Worm (Caenorhabditis elegans) whole organism, young adult: Measurements from ENCODE around the gene C34E11.4.

Experiments used
- B0019.2 ChIP-seq: fragments of 200-800 bp; sonication (Bioruptor generic); conservative IDR thresholded peaks from 2 replicates; pipeline ENCODE4 v1.3.6; 2022; ENCODE audit warnings: missing genetic modification reagents, missing genetic modification characterization, missing compliant biosample characterization
- F10E7.11 ChIP-seq: sonication (generic microtip); optimal IDR thresholded peaks from 2 replicates; lab custom pipeline; 2017; ENCODE audit warnings: mild to moderate bottlenecking, missing genetic modification characterization, moderate library complexity, missing compliant biosample characterization
- F23B12.7 ChIP-seq: sonication (generic microtip); optimal IDR thresholded peaks from 2 replicates; lab custom pipeline; 2017; ENCODE audit warnings: missing genetic modification characterization, mild to moderate bottlenecking, missing compliant biosample characterization, antibody characterized with exemption, moderate library complexity; ENCODE audit not compliant: insufficient read depth
- Y53F4B.3 ChIP-seq: fragments of 200-800 bp; sonication (Bioruptor generic); IDR thresholded peaks from 2 replicates; pipeline ENCODE4 v1.3.6; 2022; ENCODE audit warnings: missing genetic modification reagents, missing genetic modification characterization, missing compliant biosample characterization
- Y53G8AR.9 ChIP-seq: fragments of 200-800 bp; sonication (Bioruptor generic); conservative IDR thresholded peaks from 2 replicates; pipeline ENCODE4 v1.3.6; 2022; ENCODE audit warnings: missing genetic modification reagents, missing genetic modification characterization, missing compliant biosample characterization
- Y79H2A.3 ChIP-seq: fragments of 200-800 bp; sonication (Bioruptor generic); conservative IDR thresholded peaks from 2 replicates; pipeline ENCODE4 v1.3.6; 2022; ENCODE audit warnings: missing genetic modification reagents, missing genetic modification characterization, missing compliant biosample characterization
- ama-1 ChIP-seq, 3 experiments: fragments of 150-350 bp in 1 of 3; sonication (generic microtip) in 2 of 3; optimal IDR thresholded peaks; 2 replicates each; lab custom pipeline; 2014 to 2018; ENCODE audit warnings: missing biosample characterization in 2 of 3, missing genetic modification characterization in 2 of 3, missing genetic modification reagents in 2 of 3
- aptf-2 ChIP-seq: fragments of 200-800 bp; sonication (Bioruptor generic); conservative IDR thresholded peaks from 2 replicates; pipeline ENCODE4 v1.3.6; 2022; ENCODE audit warnings: missing genetic modification reagents, missing genetic modification characterization, missing compliant biosample characterization
- attf-3 ChIP-seq: fragments of 200-800 bp; sonication (Bioruptor generic); conservative IDR thresholded peaks from 2 replicates; pipeline ENCODE4 v1.3.6; 2022; ENCODE audit warnings: missing genetic modification reagents, missing genetic modification characterization, missing compliant biosample characterization
- attf-5 ChIP-seq: fragments of 200-800 bp; sonication (Bioruptor generic); optimal IDR thresholded peaks from 2 replicates; lab custom pipeline; 2018; ENCODE audit warnings: mild to moderate bottlenecking, missing genetic modification characterization, missing compliant biosample characterization
- attf-6 ChIP-seq: fragments of 200-800 bp; sonication (Bioruptor generic); IDR thresholded peaks from 2 replicates; pipeline ENCODE4 v1.3.6; 2022; ENCODE audit warnings: missing genetic modification reagents, missing genetic modification characterization, missing compliant biosample characterization
- ccch-3 ChIP-seq: fragments of 200-800 bp; sonication (Bioruptor generic); optimal IDR thresholded peaks from 2 replicates; lab custom pipeline; 2018; ENCODE audit warnings: mild to moderate bottlenecking, missing genetic modification characterization, missing compliant biosample characterization
- ceh-91 ChIP-seq: fragments of 200-800 bp; sonication (Bioruptor generic); IDR thresholded peaks from 2 replicates; pipeline ENCODE4 v1.3.6; 2022; ENCODE audit warnings: missing genetic modification reagents, missing genetic modification characterization, missing compliant biosample characterization
- dpl-1 ChIP-seq: fragments of 150-350 bp; optimal IDR thresholded peaks from 2 replicates; lab custom pipeline; 2014; ENCODE audit warnings: missing biosample characterization, missing genetic modification reagents, missing genetic modification characterization
- efl-1 ChIP-seq: fragments of 150-350 bp; optimal IDR thresholded peaks from 2 replicates; lab custom pipeline; 2014; ENCODE audit warnings: missing biosample characterization, missing genetic modification reagents, missing genetic modification characterization
- egl-18 ChIP-seq: fragments of 200-800 bp; sonication (Bioruptor generic); IDR thresholded peaks from 2 replicates; pipeline ENCODE4 v1.3.6; 2022; ENCODE audit warnings: missing genetic modification reagents, missing genetic modification characterization, missing compliant biosample characterization
- egl-44 ChIP-seq: fragments of 200-800 bp; sonication (Bioruptor generic); IDR thresholded peaks from 2 replicates; pipeline ENCODE4 v1.3.6; 2022; ENCODE audit warnings: missing genetic modification reagents, missing genetic modification characterization, missing compliant biosample characterization
- him-1 ChIP-seq: sonication (generic microtip); optimal IDR thresholded peaks from 2 replicates; lab custom pipeline; 2016; ENCODE audit warnings: missing genotype, missing genetic modification reagents, missing genetic modification characterization, missing compliant biosample characterization
- lag-1 ChIP-seq: fragments of 200-800 bp; sonication (Bioruptor generic); IDR thresholded peaks from 2 replicates; pipeline ENCODE4 v1.3.6; 2022; ENCODE audit warnings: missing genetic modification reagents, missing genetic modification characterization, missing compliant biosample characterization
- lir-1 ChIP-seq: fragments of 200-800 bp; sonication (Bioruptor generic); conservative IDR thresholded peaks from 2 replicates; pipeline ENCODE4 v1.3.6; 2022; ENCODE audit warnings: missing genetic modification reagents, missing genetic modification characterization, missing compliant biosample characterization
- lsl-1 ChIP-seq: fragments of 200-800 bp; sonication (Bioruptor generic); optimal IDR thresholded peaks from 2 replicates; lab custom pipeline; 2018; ENCODE audit warnings: mild to moderate bottlenecking, missing genetic modification characterization, moderate library complexity, missing compliant biosample characterization
- madf-10 ChIP-seq: sonication (generic microtip); optimal IDR thresholded peaks from 2 replicates; lab custom pipeline; 2016; ENCODE audit warnings: mild to moderate bottlenecking, missing genetic modification characterization, missing compliant biosample characterization
- madf-3 ChIP-seq: fragments of 200-800 bp; sonication (Bioruptor generic); IDR thresholded peaks from 2 replicates; pipeline ENCODE4 v1.3.6; 2022; ENCODE audit warnings: missing genetic modification reagents, missing genetic modification characterization, missing compliant biosample characterization
- nfya-1 ChIP-seq: sonication (generic microtip); optimal IDR thresholded peaks from 2 replicates; lab custom pipeline; 2017; ENCODE audit warnings: antibody characterized with exemption, missing compliant biosample characterization, missing genetic modification characterization, borderline replicate concordance; ENCODE audit not compliant: insufficient read depth
- nhr-120 ChIP-seq: fragments of 200-800 bp; sonication (Bioruptor generic); IDR thresholded peaks from 2 replicates; pipeline ENCODE4 v1.3.6; 2022; ENCODE audit warnings: missing genetic modification characterization, missing compliant biosample characterization
- nhr-27 ChIP-seq: fragments of 200-800 bp; sonication (Bioruptor generic); optimal IDR thresholded peaks from 2 replicates; lab custom pipeline; 2018; ENCODE audit warnings: mild to moderate bottlenecking, missing genetic modification characterization, moderate library complexity, missing compliant biosample characterization
- rec-8 ChIP-seq, 2 experiments: sonication (generic microtip); optimal IDR thresholded peaks; 2 replicates each; lab custom pipeline; 2016; ENCODE audit warnings: mild to moderate bottlenecking in 2 of 2, missing genetic modification characterization in 2 of 2, missing genetic modification reagents in 2 of 2, missing genotype in 2 of 2, missing biosample characterization in 1 of 2, missing compliant biosample characterization in 1 of 2, moderate library complexity in 1 of 2
- snpc-4 ChIP-seq, 5 experiments: fragments of 150-350 bp in 1 of 5; sonication (generic microtip) in 4 of 5; optimal IDR thresholded peaks; 2 replicates each; lab custom pipeline; 2014 to 2018; ENCODE audit warnings: missing genetic modification characterization in 5 of 5, missing biosample characterization in 3 of 5, antibody characterized with exemption in 2 of 5, mild to moderate bottlenecking in 2 of 5, missing compliant biosample characterization in 2 of 5, missing genotype in 2 of 5, moderate library complexity in 2 of 5, missing genetic modification reagents in 1 of 5
- zim-3 ChIP-seq: sonication (generic microtip); optimal IDR thresholded peaks from 2 replicates; lab custom pipeline; 2017; ENCODE audit warnings: mild to moderate bottlenecking, missing genetic modification characterization, moderate library complexity, missing compliant biosample characterization
- ztf-18 ChIP-seq: sonication (generic microtip); optimal IDR thresholded peaks from 2 replicates; lab custom pipeline; 2016; ENCODE audit warnings: missing genotype, mild to moderate bottlenecking, missing genetic modification characterization, missing compliant biosample characterization
- ztf-6 ChIP-seq: fragments of 200-800 bp; sonication (Bioruptor generic); IDR thresholded peaks from 2 replicates; pipeline ENCODE4 v1.3.6; 2022; ENCODE audit warnings: missing genetic modification reagents, missing genetic modification characterization, missing compliant biosample characterization

Gene C34E11.4

ce11 chrX:11823704-11824103, 19.7 kb downstream of the C34E11.4 start, which contains the start of gene tag-241:
TSS of gene tag-241 (plus strand) at chrX:11824004.
- TF ChIP-seq zim-3 (no peak), Y53G8AR.9 (GFP tag; lab: Robert Waterston, UW) (no peak), madf-10 (tag; lab: Kevin White, UChicago) (no peak), F23B12.7 (tag; lab: Kevin White, UChicago) (no peak)

DNA sequence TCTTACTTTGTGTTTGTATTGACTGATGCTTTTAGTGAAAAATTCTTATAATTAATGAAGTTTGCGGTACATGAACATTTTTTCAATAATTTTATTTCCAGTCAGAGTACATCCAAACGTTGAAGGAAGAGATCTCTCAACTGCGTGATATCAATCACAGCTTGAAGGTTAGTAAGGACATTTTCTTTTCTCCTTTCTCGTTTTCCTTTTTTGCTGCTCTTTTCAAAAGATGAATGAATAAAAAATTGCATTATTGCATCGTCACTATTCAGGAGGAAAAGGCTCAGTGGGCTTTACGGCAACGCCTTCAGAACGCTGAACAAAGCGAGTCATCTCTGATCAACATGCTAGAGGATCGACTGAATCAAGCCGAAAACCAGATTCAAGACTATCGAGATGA, 22.9 kb downstream of the C34E11.4 start:
- TF ChIP-seq ama-1 (optimal IDR thresholded peaks at IDR 0.05; lab: Kevin White, UChicago) (no peak), ama-1 (GFP tag; optimal IDR thresholded peaks at IDR 0.05; lab: Kevin White, UChicago) (no peak), ceh-91 (GFP tag; lab: Robert Waterston, UW) (no peak), egl-44 (GFP tag; lab: Robert Waterston, UW) (no peak), B0019.2 (no peak)

DNA sequence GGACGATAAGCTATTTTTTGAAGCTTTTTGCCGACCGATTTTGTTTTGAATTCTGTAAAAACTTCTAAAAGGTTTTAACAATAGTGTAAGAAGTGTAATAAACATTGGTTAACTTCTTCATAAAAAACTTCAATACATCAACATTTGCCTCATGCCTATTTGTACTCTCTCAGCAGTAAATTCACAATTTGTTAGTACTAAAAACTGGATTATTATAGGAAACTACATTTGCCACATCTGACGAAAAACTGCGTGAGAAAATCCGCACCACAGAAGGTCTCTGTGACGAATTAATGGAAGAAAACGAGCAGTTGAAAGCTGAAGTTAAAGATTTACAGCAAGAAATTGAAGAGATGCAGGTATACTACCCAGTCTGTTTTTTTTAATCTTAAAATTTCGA, 23.5 kb downstream of the C34E11.4 start:
- TF ChIP-seq lsl-1 (no peak), dpl-1 (GFP tag; lab: Kevin White, UChicago) (no peak), snpc-4 (GFP tag; optimal IDR thresholded peaks at IDR 0.05; lab: Kevin White, UChicago) (no peak), snpc-4 (tag; optimal IDR thresholded peaks at IDR 0.05; lab: Kevin White, UChicago) (no peak), rec-8 (tag; optimal IDR thresholded peaks at IDR 0.05; lab: Kevin White, UChicago) (no peak), nfya-1 (no peak), F23B12.7 (tag; lab: Kevin White, UChicago) (no peak), him-1 (tag; lab: Kevin White, UChicago) (no peak), ztf-6 (GFP tag; lab: Robert Waterston, UW) (no peak), efl-1 (GFP tag; lab: Kevin White, UChicago) (no peak), ztf-18 (tag; lab: Kevin White, UChicago) (no peak)

- TF ChIP-seq Y53F4B.3 (no peak), aptf-2 (GFP tag; lab: Robert Waterston, UW) (no peak), nhr-27 (tag; lab: Kevin White, UChicago) (no peak), nhr-120 (GFP tag; lab: Robert Waterston, UW) (no peak), F10E7.11 (tag; lab: Kevin White, UChicago) (no peak), lir-1 (GFP tag; lab: Robert Waterston, UW) (no peak), egl-18 (GFP tag; lab: Robert Waterston, UW) (no peak), attf-6 (no peak), madf-3 (GFP tag; lab: Robert Waterston, UW) (no peak), ccch-3 (GFP tag; lab: Kevin White, UChicago) (no peak), lag-1 (GFP tag; lab: Robert Waterston, UW) (no peak), attf-3 (GFP tag; lab: Robert Waterston, UW) (no peak)
These were observed 24.7 kb downstream of the C34E11.4 start for ce11 chrX:11828661-11829060.

- no peak for TF ChIP-seq attf-5 (GFP tag; lab: Kevin White, UChicago)
- TF ChIP-seq Y79H2A.3 (GFP tag; lab: Robert Waterston, UW) = no peak
These were observed 33.4 kb downstream of the C34E11.4 start, which contains the start of gene taf-7.1 for ce11 chrX:11837378-11837777. TSS of gene taf-7.1 (minus strand) at chrX:11837478.
